Worm (Caenorhabditis elegans) whole organism, L3 larva: Measurements from ENCODE around the gene twk-7.

Experiments used
- R02D3.7 ChIP-seq: fragments of 150-350 bp; optimal IDR thresholded peaks from 2 replicates; lab custom pipeline; 2014; ENCODE audit warnings: missing biosample characterization, missing genetic modification characterization
- ZK546.5 ChIP-seq: sonication (generic microtip); optimal IDR thresholded peaks from 2 replicates; lab custom pipeline; 2017; ENCODE audit warnings: missing biosample characterization, missing genetic modification characterization
- ama-1 ChIP-seq: fragments of 150-350 bp; optimal IDR thresholded peaks from 2 replicates; lab custom pipeline; 2018
- ceh-16 ChIP-seq: sonication (generic microtip); optimal IDR thresholded peaks from 2 replicates; lab custom pipeline; 2017; ENCODE audit warnings: missing biosample characterization, missing genetic modification characterization
- ceh-28 ChIP-seq: fragments of 150-350 bp; optimal IDR thresholded peaks from 2 replicates; lab custom pipeline; 2014; ENCODE audit warnings: missing biosample characterization, missing genetic modification reagents, missing genetic modification characterization
- ceh-82 ChIP-seq: fragments of 150-350 bp; optimal IDR thresholded peaks from 2 replicates; lab custom pipeline; 2014; ENCODE audit warnings: missing biosample characterization, missing genetic modification characterization
- ceh-9 ChIP-seq: sonication (generic microtip); optimal IDR thresholded peaks from 2 replicates; lab custom pipeline; 2018; ENCODE audit warnings: missing biosample characterization, missing genetic modification characterization
- daf-12 ChIP-seq: fragments of 150-350 bp; optimal IDR thresholded peaks from 2 replicates; lab custom pipeline; 2014; ENCODE audit warnings: missing biosample characterization, missing genetic modification reagents, missing genetic modification characterization
- egl-27 ChIP-seq: sonication (generic microtip); optimal IDR thresholded peaks from 4 replicates; lab custom pipeline; 2017; ENCODE audit warnings: missing biosample characterization, missing genetic modification reagents, missing genetic modification characterization
- egl-5 ChIP-seq: fragments of 150-350 bp; optimal IDR thresholded peaks from 2 replicates; lab custom pipeline; 2017; ENCODE audit warnings: missing biosample characterization, missing genetic modification reagents, missing genetic modification characterization, inconsistent platforms
- elt-1 ChIP-seq: fragments of 150-350 bp; optimal IDR thresholded peaks from 2 replicates; lab custom pipeline; 2014; ENCODE audit warnings: missing biosample characterization, missing genetic modification characterization
- elt-2 ChIP-seq: sonication (generic microtip); optimal IDR thresholded peaks from 2 replicates; lab custom pipeline; 2016; ENCODE audit warnings: missing genetic modification reagents, mild to moderate bottlenecking, missing genetic modification characterization, missing compliant biosample characterization
- elt-3 ChIP-seq, 3 experiments: fragments of 150-350 bp in 1 of 3; sonication (generic microtip) in 2 of 3; optimal IDR thresholded peaks; 2 replicates in 2 of 3; 4 replicates in 1 of 3; lab custom pipeline; 2014 to 2017; ENCODE audit warnings: missing biosample characterization in 3 of 3, missing genetic modification characterization in 3 of 3
- fkh-10 ChIP-seq: sonication (generic microtip); optimal IDR thresholded peaks from 2 replicates; lab custom pipeline; 2017; ENCODE audit warnings: missing biosample characterization, missing genetic modification reagents, missing genetic modification characterization
- fkh-2 ChIP-seq: fragments of 150-350 bp; optimal IDR thresholded peaks from 2 replicates; lab custom pipeline; 2014; ENCODE audit warnings: missing biosample characterization, missing genetic modification reagents, missing genetic modification characterization
- hmg-11 ChIP-seq: sonication (generic microtip); optimal IDR thresholded peaks from 2 replicates; lab custom pipeline; 2016; ENCODE audit warnings: missing genetic modification characterization, missing compliant biosample characterization
- lin-39 ChIP-seq: fragments of 150-350 bp; optimal IDR thresholded peaks from 2 replicates; lab custom pipeline; 2018; ENCODE audit warnings: missing biosample characterization, missing genetic modification reagents, missing genetic modification characterization
- lsy-12 ChIP-seq: sonication (generic microtip); optimal IDR thresholded peaks from 2 replicates; lab custom pipeline; 2016; ENCODE audit warnings: mild to moderate bottlenecking, missing genetic modification characterization, missing compliant biosample characterization
- mdl-1 ChIP-seq: fragments of 150-350 bp; optimal IDR thresholded peaks from 2 replicates; lab custom pipeline; 2014; ENCODE audit warnings: missing biosample characterization, missing genetic modification characterization
- nfya-1 ChIP-seq: sonication (generic microtip); optimal IDR thresholded peaks from 2 replicates; lab custom pipeline; 2017; ENCODE audit warnings: missing genetic modification characterization, mild to moderate bottlenecking, missing compliant biosample characterization, antibody characterized with exemption, moderate library complexity; ENCODE audit not compliant: insufficient read depth
- nhr-11 ChIP-seq: fragments of 150-350 bp; optimal IDR thresholded peaks from 2 replicates; lab custom pipeline; 2014; ENCODE audit warnings: missing biosample characterization, missing genetic modification characterization
- nhr-23 ChIP-seq: fragments of 150-350 bp; optimal IDR thresholded peaks from 2 replicates; lab custom pipeline; 2014; ENCODE audit warnings: missing biosample characterization, missing genetic modification reagents, missing genetic modification characterization
- nhr-25 ChIP-seq: sonication (generic microtip); optimal IDR thresholded peaks from 2 replicates; lab custom pipeline; 2017; ENCODE audit warnings: missing biosample characterization, missing genetic modification characterization
- nhr-28 ChIP-seq: fragments of 150-350 bp; optimal IDR thresholded peaks from 2 replicates; lab custom pipeline; 2014; ENCODE audit warnings: missing biosample characterization, missing genetic modification characterization
- nhr-67 ChIP-seq: fragments of 150-350 bp; optimal IDR thresholded peaks from 2 replicates; lab custom pipeline; 2014; ENCODE audit warnings: missing biosample characterization, missing genetic modification characterization
- nhr-76 ChIP-seq: fragments of 150-350 bp; sonication (generic microtip); optimal IDR thresholded peaks from 5 replicates; lab custom pipeline; 2014; ENCODE audit warnings: missing biosample characterization, missing genetic modification characterization
- nhr-77 ChIP-seq: fragments of 150-350 bp; optimal IDR thresholded peaks from 2 replicates; lab custom pipeline; 2014; ENCODE audit warnings: missing biosample characterization, missing genetic modification characterization
- pqm-1 ChIP-seq: fragments of 150-350 bp; optimal IDR thresholded peaks from 2 replicates; lab custom pipeline; 2017; ENCODE audit warnings: missing biosample characterization, missing genetic modification characterization, inconsistent platforms
- sea-2 ChIP-seq: fragments of 150-350 bp; sonication (generic microtip); optimal IDR thresholded peaks from 4 replicates; lab custom pipeline; 2014; ENCODE audit warnings: missing biosample characterization, missing genetic modification reagents, missing genetic modification characterization
- zag-1 ChIP-seq: fragments of 150-350 bp; optimal IDR thresholded peaks from 2 replicates; lab custom pipeline; 2014; ENCODE audit warnings: missing biosample characterization, missing genetic modification characterization
- ztf-11 ChIP-seq: fragments of 150-350 bp; optimal IDR thresholded peaks from 2 replicates; lab custom pipeline; 2014; ENCODE audit warnings: missing biosample characterization, missing genetic modification characterization
- ztf-4 ChIP-seq: fragments of 150-350 bp; optimal IDR thresholded peaks from 2 replicates; lab custom pipeline; 2014; ENCODE audit warnings: missing biosample characterization, missing genetic modification characterization

The twk-7 gene

DNA sequence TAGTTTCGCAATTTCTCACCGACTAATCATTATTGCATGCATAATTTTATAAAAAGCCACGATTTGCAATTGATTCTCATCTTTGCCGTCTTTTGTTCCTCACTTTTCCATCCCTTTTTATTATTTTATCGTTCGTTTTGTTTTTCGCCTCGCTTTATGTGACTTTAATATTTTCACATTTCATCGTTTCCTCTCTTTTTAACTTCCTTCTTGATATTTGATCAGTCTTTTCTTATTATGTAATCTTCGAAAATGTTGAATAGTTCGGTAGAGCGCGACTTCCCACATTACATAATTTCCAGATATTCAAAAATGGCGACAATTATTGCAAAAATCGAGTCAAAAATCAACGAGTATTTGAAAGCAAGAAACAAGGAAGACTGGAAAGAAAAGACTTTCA lies 38.0 kb downstream of the twk-7 start, which contains the start of gene C06E1.1:
Gene C06E1.1, plus strand, starts transcription at position 301 of the 400 bp plus-strand sequence.
- no peak for TF ChIP-seq pqm-1
- TF ChIP-seq elt-2 (tag; lab: Kevin White, UChicago) = no peak
- TF ChIP-seq nhr-11 = no peak
- TF ChIP-seq egl-27 (tag; lab: Kevin White, UChicago) = no peak
- no peak for TF ChIP-seq sea-2
- TF ChIP-seq fkh-10 = no peak
- TF ChIP-seq ceh-82 (tag; lab: Kevin White, UChicago) = no peak
- no peak for TF ChIP-seq ceh-28 (tag; lab: Kevin White, UChicago)
- no peak for TF ChIP-seq nhr-67 (tag; lab: Kevin White, UChicago)
- no peak for TF ChIP-seq zag-1
- TF ChIP-seq egl-5 (tag; lab: Kevin White, UChicago) = no peak
- TF ChIP-seq mdl-1 (tag; lab: Kevin White, UChicago) = no peak
- no peak for TF ChIP-seq lin-39 (tag; lab: Kevin White, UChicago)

DNA sequence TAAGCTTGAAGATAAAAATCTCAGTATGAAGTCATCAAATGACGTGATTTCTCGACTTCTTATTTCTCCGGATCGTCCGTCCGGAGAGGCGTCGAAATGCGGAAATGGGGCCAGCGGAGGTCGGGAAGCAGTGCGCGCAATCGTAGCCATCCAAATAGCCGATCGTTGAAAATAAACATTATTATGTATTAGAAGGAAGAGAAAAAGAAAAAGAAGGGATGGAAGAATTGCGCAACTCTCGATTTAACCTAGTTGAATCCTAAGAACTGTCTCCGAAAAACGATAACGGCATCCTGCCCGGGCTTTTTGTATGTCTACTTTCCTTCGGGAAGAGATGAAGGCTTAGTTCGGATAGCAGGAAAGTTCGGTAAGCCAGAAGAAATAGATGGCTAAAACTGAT lies 41.4 kb downstream of the twk-7 start:
- TF ChIP-seq lsy-12 (tag; lab: Kevin White, UChicago) (no peak), nhr-11 (no peak), ZK546.5 (no peak), nhr-23 (tag; lab: Kevin White, UChicago) (peak; percentile 87)

DNA sequence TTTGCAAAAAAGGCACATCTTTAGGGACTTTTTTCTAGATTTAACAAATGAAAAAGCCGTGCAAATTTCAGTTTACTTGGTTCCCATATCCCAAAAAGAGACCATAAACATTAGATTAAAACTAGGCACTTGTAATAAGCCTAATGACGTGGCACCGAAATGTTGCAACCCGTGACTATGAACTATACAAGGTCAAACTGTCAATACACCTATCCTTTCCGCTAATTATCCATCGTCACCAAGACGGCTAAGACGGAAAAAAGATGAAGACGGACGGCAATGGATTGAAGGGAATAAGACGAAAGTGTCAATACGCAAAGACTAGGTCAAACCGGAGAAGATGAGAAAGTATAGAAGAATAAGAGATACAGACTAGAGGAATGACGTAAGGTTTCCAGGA lies 44.6 kb downstream of the twk-7 start:
- TF ChIP-seq nhr-11 (no peak), nhr-25 (tag; lab: Kevin White, UChicago) (peak; percentile 26), egl-5 (tag; lab: Kevin White, UChicago) (no peak), nhr-23 (tag; lab: Kevin White, UChicago) (peak; percentile 90)

DNA sequence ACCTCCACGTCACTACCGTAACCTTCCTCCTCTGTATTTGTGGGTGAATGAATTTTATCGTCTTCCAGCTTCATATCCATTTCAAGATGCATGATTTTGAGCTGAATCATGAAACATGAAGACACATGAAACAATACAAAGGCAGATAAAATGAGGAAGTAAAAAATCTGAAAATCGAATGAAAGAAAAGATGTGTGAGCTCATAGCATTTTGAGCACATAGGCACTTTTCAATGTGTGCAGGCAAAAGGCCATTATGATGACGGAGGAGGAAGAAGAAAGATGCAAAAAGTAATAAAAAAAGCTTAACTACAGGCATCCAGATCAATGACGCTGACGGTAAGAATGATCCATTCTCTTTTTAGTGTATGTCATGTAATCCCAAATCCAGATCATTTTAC lies 45.8 kb downstream of the twk-7 start, which contains the start of gene ztf-30:
Gene ztf-30, minus strand, starts transcription at position 101 of the 400 bp plus-strand sequence.
- no peak for TF ChIP-seq lsy-12 (tag; lab: Kevin White, UChicago)
- no peak for TF ChIP-seq egl-5 (tag; lab: Kevin White, UChicago)
- no peak for TF ChIP-seq nhr-25 (tag; lab: Kevin White, UChicago)
- no peak for TF ChIP-seq ceh-82 (tag; lab: Kevin White, UChicago)
- no peak for TF ChIP-seq ceh-16
- TF ChIP-seq ama-1 (lab: Kevin White, UChicago) = no peak
- TF ChIP-seq, all 47 proteins: peak for 0

DNA sequence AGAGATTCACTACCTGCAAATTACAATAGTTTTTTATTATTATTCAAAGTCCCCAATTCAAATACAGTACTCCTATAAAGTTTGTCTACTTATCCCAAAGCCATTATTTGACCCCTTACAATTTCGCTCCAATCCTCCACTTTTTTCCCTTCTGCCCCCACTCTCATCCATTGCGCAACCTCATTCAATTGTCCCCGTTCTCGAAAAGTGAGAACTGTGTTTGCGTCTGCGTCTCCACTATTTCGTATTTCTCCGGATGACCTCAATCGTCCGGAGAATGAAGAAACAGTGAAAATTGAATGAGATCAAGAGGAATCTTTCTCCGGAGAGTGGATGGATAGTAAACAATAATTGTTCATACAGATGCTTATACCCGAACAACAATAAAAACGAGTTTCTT lies 46.8 kb downstream of the twk-7 start:
- no peak for TF ChIP-seq nfya-1 (tag; lab: Kevin White, UChicago)
- no peak for TF ChIP-seq ztf-11 (tag; lab: Kevin White, UChicago)
- no peak for TF ChIP-seq nhr-28
- no peak for TF ChIP-seq elt-2 (tag; lab: Kevin White, UChicago)
- peak; percentile 86 for TF ChIP-seq nhr-23 (tag; lab: Kevin White, UChicago)

DNA sequence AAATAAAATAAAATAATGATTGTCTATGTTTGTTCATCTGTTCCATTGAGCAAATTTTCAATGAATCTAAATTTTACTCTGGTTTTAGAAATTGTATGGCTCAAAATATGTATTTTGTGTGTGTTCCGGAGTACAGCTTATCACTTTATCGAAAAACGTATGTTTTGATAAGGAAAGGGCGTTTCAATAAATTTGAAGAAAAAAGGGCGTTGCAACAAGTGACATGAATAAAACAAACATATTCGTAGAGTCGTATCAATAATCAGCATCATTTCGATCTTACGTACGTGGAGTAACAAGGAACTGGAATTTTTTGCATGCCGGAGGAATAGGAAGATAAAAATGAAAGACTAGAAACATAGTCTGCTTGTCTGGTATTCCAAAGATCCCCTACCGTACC lies 49.5 kb downstream of the twk-7 start:
- TF ChIP-seq pqm-1 (peak; percentile 78), nhr-77 (tag; lab: Kevin White, UChicago) (no peak), hmg-11 (tag; lab: Kevin White, UChicago) (no peak), ztf-4 (no peak), elt-2 (tag; lab: Kevin White, UChicago) (peak; percentile 69), nhr-67 (tag; lab: Kevin White, UChicago) (no peak), ceh-82 (tag; lab: Kevin White, UChicago) (no peak), egl-5 (tag; lab: Kevin White, UChicago) (no peak), nfya-1 (tag; lab: Kevin White, UChicago) (no peak), nhr-76 (tag; lab: Kevin White, UChicago) (no peak)

DNA sequence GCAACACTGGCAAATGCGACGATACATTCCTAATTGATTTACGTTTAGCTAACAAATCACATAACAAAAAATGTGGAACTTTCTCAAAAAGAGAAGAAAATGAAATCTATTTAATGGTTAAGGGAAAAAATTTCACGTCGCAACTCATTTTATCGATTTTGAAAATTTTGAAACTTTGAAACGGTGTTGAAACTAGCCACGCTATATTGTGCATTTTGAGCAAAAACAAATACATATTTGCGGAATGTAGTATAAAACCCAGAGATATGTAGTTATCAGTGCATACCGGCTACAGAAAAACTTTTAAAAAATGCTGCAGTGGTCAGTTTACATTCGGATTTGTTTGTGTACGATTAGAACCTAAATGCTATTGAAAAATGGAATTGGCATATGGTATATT lies 49.9 kb downstream of the twk-7 start, which contains the start of gene C06E1.7:
Gene C06E1.7, minus strand, starts transcription at position 101 of the 400 bp plus-strand sequence.
- no peak for TF ChIP-seq elt-3 (tag; optimal IDR thresholded peaks at IDR 0.05; lab: Kevin White, UChicago)
- no peak for TF ChIP-seq R02D3.7 (tag; lab: Kevin White, UChicago)
- TF ChIP-seq ztf-4 = no peak
- TF ChIP-seq fkh-2 (tag; lab: Kevin White, UChicago) = no peak
- TF ChIP-seq daf-12 (tag; lab: Kevin White, UChicago) = no peak
- no peak for TF ChIP-seq ceh-9
- TF ChIP-seq fkh-10 = no peak
- no peak for TF ChIP-seq elt-1 (tag; lab: Kevin White, UChicago)
- no peak for TF ChIP-seq sea-2
- no peak for TF ChIP-seq ama-1 (lab: Kevin White, UChicago)
- no peak for TF ChIP-seq hmg-11 (tag; lab: Kevin White, UChicago)
